Worm (Caenorhabditis elegans): ENCODE results near the gene K02E10.4.

DNA sequence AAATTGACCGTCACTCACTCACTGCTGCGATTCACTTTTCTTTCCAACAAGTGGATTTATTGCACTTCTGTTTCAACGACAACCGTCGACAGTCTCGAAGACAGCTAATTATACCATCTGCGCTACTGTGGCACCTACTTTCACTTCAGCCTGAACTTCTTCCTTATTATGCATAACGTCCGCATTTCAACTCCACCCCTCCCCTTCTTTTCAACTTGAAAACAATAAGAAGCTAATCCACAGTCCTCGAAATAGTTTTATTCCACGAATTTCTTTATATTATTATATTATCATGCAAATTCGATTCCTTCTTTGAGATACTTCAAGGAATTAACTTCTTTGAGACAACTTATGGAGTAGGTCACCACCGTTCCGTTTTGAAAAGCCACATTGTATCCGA, 11.8 kb upstream of the K02E10.4 start, which contains the start of gene R04B3.1:
- TF ChIP-seq zag-1 (tag; optimal IDR thresholded peaks at IDR 0.05): no peak
- no peak for TF ChIP-seq ceh-16 (tag; optimal IDR thresholded peaks at IDR 0.05)
- no peak for TF ChIP-seq jun-1 (tag; optimal IDR thresholded peaks at IDR 0.05)
- no peak for TF ChIP-seq nhr-67 (tag; optimal IDR thresholded peaks at IDR 0.05)
- no peak for TF ChIP-seq nhr-43 (tag; optimal IDR thresholded peaks at IDR 0.05; ENCODE audit: poor library complexity, severe bottlenecking)
- no peak for TF ChIP-seq unc-39 (tag; optimal IDR thresholded peaks at IDR 0.05)
- TF ChIP-seq mdl-1 (tag; optimal IDR thresholded peaks at IDR 0.05): no peak
- TF ChIP-seq unc-62 (GFP tag; optimal IDR thresholded peaks at IDR 0.05): no peak
- no peak for TF ChIP-seq elt-3 (tag; optimal IDR thresholded peaks at IDR 0.05)

All from whole organism, L3 larva.